Worm (Caenorhabditis elegans) whole organism, L2 larva: ENCODE data around the gene F26D2.16.

ENCODE experiments used
- C34F6.9 ChIP-seq: fragments of 150-350 bp; optimal IDR thresholded peaks from 2 replicates; lab custom pipeline; 2014; ENCODE audit warnings: missing biosample characterization, missing genetic modification characterization
- F13H6.1 ChIP-seq: sonication (generic microtip); optimal IDR thresholded peaks from 2 replicates; lab custom pipeline; 2016; ENCODE audit warnings: missing genetic modification characterization, missing compliant biosample characterization
- R02D3.7 ChIP-seq: fragments of 150-350 bp; optimal IDR thresholded peaks from 2 replicates; lab custom pipeline; 2014; ENCODE audit warnings: missing biosample characterization, missing genetic modification characterization
- Y55F3AM.14 ChIP-seq: fragments of 200-800 bp; sonication (Bioruptor generic); optimal IDR thresholded peaks from 2 replicates; lab custom pipeline; 2018; ENCODE audit warnings: mild to moderate bottlenecking, missing genetic modification characterization, missing compliant biosample characterization
- ZK546.5 ChIP-seq: sonication (generic microtip); optimal IDR thresholded peaks from 2 replicates; lab custom pipeline; 2017; ENCODE audit warnings: missing biosample characterization, missing genetic modification characterization
- aly-2 ChIP-seq: fragments of 150-350 bp; optimal IDR thresholded peaks from 2 replicates; lab custom pipeline; 2014; ENCODE audit warnings: missing biosample characterization, missing genetic modification characterization
- blmp-1 ChIP-seq: sonication (generic microtip); optimal IDR thresholded peaks from 2 replicates; lab custom pipeline; 2017; ENCODE audit warnings: missing genetic modification characterization, mild to moderate bottlenecking, missing compliant biosample characterization, antibody characterized with exemption, moderate library complexity; ENCODE audit not compliant: insufficient read depth
- ceh-16 ChIP-seq: fragments of 150-350 bp; optimal IDR thresholded peaks from 2 replicates; lab custom pipeline; 2014; ENCODE audit warnings: missing biosample characterization, missing genetic modification characterization
- ceh-82 ChIP-seq: fragments of 150-350 bp; optimal IDR thresholded peaks from 2 replicates; lab custom pipeline; 2014; ENCODE audit warnings: missing biosample characterization, missing genetic modification characterization
- crh-2 ChIP-seq: sonication (generic microtip); optimal IDR thresholded peaks from 2 replicates; lab custom pipeline; 2017; ENCODE audit warnings: missing biosample characterization, missing genetic modification characterization
- egl-27 ChIP-seq: sonication (generic microtip); optimal IDR thresholded peaks from 3 replicates; lab custom pipeline; 2017; ENCODE audit warnings: missing biosample characterization, missing genetic modification reagents, missing genetic modification characterization
- elt-1 ChIP-seq: fragments of 150-350 bp; optimal IDR thresholded peaks from 2 replicates; lab custom pipeline; 2014; ENCODE audit warnings: missing biosample characterization, missing genetic modification characterization
- fos-1 ChIP-seq: fragments of 150-350 bp; optimal IDR thresholded peaks from 2 replicates; lab custom pipeline; 2014; ENCODE audit warnings: missing biosample characterization, missing genetic modification characterization
- gmeb-1 ChIP-seq: fragments of 150-350 bp; optimal IDR thresholded peaks from 2 replicates; lab custom pipeline; 2014; ENCODE audit warnings: missing biosample characterization, missing genetic modification characterization
- lin-11 ChIP-seq: fragments of 150-350 bp; sonication (generic microtip); optimal IDR thresholded peaks from 2 replicates; lab custom pipeline; 2014; ENCODE audit warnings: missing biosample characterization, missing genetic modification characterization, inconsistent platforms, mixed read lengths
- lin-13 ChIP-seq: fragments of 150-350 bp; optimal IDR thresholded peaks from 2 replicates; lab custom pipeline; 2014; ENCODE audit warnings: missing biosample characterization, missing genetic modification reagents, missing genetic modification characterization
- lin-39 ChIP-seq: fragments of 150-350 bp; optimal IDR thresholded peaks from 2 replicates; lab custom pipeline; 2014; ENCODE audit warnings: missing biosample characterization, missing genetic modification reagents, missing genetic modification characterization
- lsy-2 ChIP-seq, 2 experiments: fragments of 150-350 bp in 1 of 2; sonication (generic microtip) in 1 of 2; optimal IDR thresholded peaks; 2 replicates each; lab custom pipeline; 2014 to 2017; ENCODE audit warnings: missing biosample characterization in 2 of 2, missing genetic modification characterization in 2 of 2
- mab-5 ChIP-seq: fragments of 150-350 bp; optimal IDR thresholded peaks from 2 replicates; lab custom pipeline; 2014; ENCODE audit warnings: missing biosample characterization, missing genetic modification characterization
- nhr-12 ChIP-seq: fragments of 150-350 bp; optimal IDR thresholded peaks from 2 replicates; lab custom pipeline; 2014; ENCODE audit warnings: missing biosample characterization, missing genetic modification characterization
- nhr-129 ChIP-seq: fragments of 150-350 bp; optimal IDR thresholded peaks from 2 replicates; lab custom pipeline; 2014; ENCODE audit warnings: missing biosample characterization, missing genetic modification characterization
- nhr-21 ChIP-seq: fragments of 150-350 bp; optimal IDR thresholded peaks from 2 replicates; lab custom pipeline; 2014; ENCODE audit warnings: missing biosample characterization, missing genetic modification characterization
- nhr-77 ChIP-seq: fragments of 150-350 bp; optimal IDR thresholded peaks from 2 replicates; lab custom pipeline; 2014; ENCODE audit warnings: missing biosample characterization, missing genetic modification characterization
- sem-4 ChIP-seq: fragments of 150-350 bp; optimal IDR thresholded peaks from 2 replicates; lab custom pipeline; 2014; ENCODE audit warnings: missing biosample characterization, missing genetic modification reagents, missing genetic modification characterization
- sma-3 ChIP-seq: sonication (generic microtip); optimal IDR thresholded peaks from 2 replicates; lab custom pipeline; 2016; ENCODE audit warnings: missing genetic modification reagents, missing genetic modification characterization, missing compliant biosample characterization
- sma-9 ChIP-seq, 2 experiments: fragments of 150-350 bp in 1 of 2; sonication (generic microtip) in 1 of 2; optimal IDR thresholded peaks; 2 replicates each; lab custom pipeline; 2014 to 2016; ENCODE audit warnings: missing genetic modification characterization in 2 of 2, mild to moderate bottlenecking in 1 of 2, missing biosample characterization in 1 of 2, missing compliant biosample characterization in 1 of 2, missing genetic modification reagents in 1 of 2, moderate library complexity in 1 of 2
- snpc-4 ChIP-seq: fragments of 150-350 bp; optimal IDR thresholded peaks from 2 replicates; lab custom pipeline; 2014; ENCODE audit warnings: missing biosample characterization, missing genetic modification characterization
- unc-39 ChIP-seq: fragments of 150-350 bp; optimal IDR thresholded peaks from 2 replicates; lab custom pipeline; 2014; ENCODE audit warnings: missing biosample characterization, missing genetic modification characterization
- unc-55 ChIP-seq: fragments of 150-350 bp; sonication (generic microtip); optimal IDR thresholded peaks from 3 replicates; lab custom pipeline; 2014; ENCODE audit warnings: missing biosample characterization, missing genetic modification reagents, missing genetic modification characterization
- unc-62 ChIP-seq: fragments of 150-350 bp; optimal IDR thresholded peaks from 2 replicates; lab custom pipeline; 2014; ENCODE audit warnings: missing biosample characterization, missing genetic modification reagents, missing genetic modification characterization
- zag-1 ChIP-seq: fragments of 150-350 bp; optimal IDR thresholded peaks from 2 replicates; lab custom pipeline; 2014; ENCODE audit warnings: missing biosample characterization, missing genetic modification characterization
- ztf-1 ChIP-seq: fragments of 200-800 bp; sonication (Bioruptor generic); conservative IDR thresholded peaks from 2 replicates; pipeline ENCODE4 v1.3.6; 2022; ENCODE audit warnings: missing genetic modification characterization, missing compliant biosample characterization
- ztf-11 ChIP-seq: sonication (generic microtip); optimal IDR thresholded peaks from 2 replicates; lab custom pipeline; 2017; ENCODE audit warnings: missing biosample characterization, missing genetic modification characterization
- ztf-4 ChIP-seq: fragments of 150-350 bp; optimal IDR thresholded peaks from 2 replicates; lab custom pipeline; 2014; ENCODE audit warnings: missing biosample characterization, missing genetic modification characterization

The F26D2.16 gene

DNA sequence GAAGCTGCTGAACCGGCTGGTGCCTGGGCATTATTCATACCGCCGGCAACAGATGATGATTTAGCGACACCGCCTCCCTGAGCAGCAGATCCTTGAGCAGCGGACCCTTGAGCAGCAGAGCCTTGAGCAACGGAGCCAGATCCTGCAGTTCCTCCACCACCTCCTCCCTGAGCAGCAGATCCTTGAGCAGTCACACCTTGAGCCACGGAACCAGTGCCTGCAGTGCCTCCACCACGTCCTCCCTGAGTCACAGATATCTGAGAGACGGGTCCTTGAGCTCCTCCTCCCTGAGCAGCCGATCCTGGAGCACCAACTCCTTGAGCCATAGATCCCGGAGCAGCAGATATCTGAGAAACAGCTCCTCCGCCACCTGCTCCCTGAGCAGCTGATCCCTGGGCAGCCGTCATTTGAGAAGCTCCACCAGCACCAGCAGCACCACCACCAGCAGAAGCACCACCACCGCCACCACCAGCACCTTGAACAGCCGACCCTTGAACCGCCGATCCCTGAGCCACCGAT, 43.2 kb downstream of the F26D2.16 start:
- TF ChIP-seq ZK546.5 (no peak), snpc-4 (tag; lab: Kevin White, UChicago) (no peak), unc-62 (GFP tag; lab: Kevin White, UChicago) (no peak), R02D3.7 (tag; lab: Kevin White, UChicago) (no peak), aly-2 (tag; lab: Kevin White, UChicago) (no peak), unc-39 (tag; lab: Kevin White, UChicago) (no peak), nhr-21 (tag; lab: Kevin White, UChicago) (no peak), zag-1 (tag; lab: Kevin White, UChicago) (no peak), sem-4 (tag; lab: Kevin White, UChicago) (no peak)

- TF ChIP-seq lin-39 (tag; lab: Kevin White, UChicago) = no peak
Observed at ce11 chrV:16374676-16375075, 45.0 kb downstream of the F26D2.16 start, which contains the start of gene srv-34. Gene srv-34 (minus strand): TSS chrV:16374776.

DNA sequence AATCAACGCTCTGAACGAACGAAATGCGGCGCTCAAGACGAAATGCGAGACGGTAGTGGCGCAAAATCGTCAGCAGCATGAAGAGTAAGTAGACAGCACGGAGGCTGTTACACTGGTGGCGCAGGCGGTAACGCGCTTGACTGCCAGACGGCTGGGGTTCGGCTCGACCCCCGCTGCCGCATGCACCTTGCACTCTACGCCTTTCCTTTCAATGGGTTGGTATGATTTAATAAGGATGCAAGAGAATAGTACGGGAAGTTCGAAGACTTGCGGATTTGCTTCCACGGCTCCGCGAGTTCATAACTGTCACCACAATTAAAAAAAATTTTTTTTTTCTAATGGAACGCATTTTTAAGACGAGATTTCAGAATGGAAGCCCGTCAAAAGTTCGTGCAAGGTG, 49.6 kb downstream of the F26D2.16 start:
- TF ChIP-seq nhr-21 (tag; lab: Kevin White, UChicago) (peak; percentile 54), nhr-77 (no peak), ztf-11 (tag; lab: Kevin White, UChicago) (no peak), Y55F3AM.14 (GFP tag; lab: Kevin White, UChicago) (peak; percentile 70), nhr-129 (peak; percentile 90), crh-2 (peak; percentile 68), sma-3 (GFP tag; lab: Kevin White, UChicago) (peak; percentile 78), ceh-16 (no peak), zag-1 (tag; lab: Kevin White, UChicago) (peak; percentile 26), gmeb-1 (tag; lab: Kevin White, UChicago) (peak; percentile 73), lsy-2 (tag; optimal IDR thresholded peaks at IDR 0.05; lab: Kevin White, UChicago) (peak; percentile 16 to 55), ceh-82 (tag; lab: Kevin White, UChicago) (peak; percentile 20), egl-27 (peak; percentile 72), sma-9 (GFP tag; optimal IDR thresholded peaks at IDR 0.05; lab: Kevin White, UChicago) (peak; percentile 84), sma-9 (tag; optimal IDR thresholded peaks at IDR 0.05; lab: Kevin White, UChicago) (no peak), ztf-1 (GFP tag; lab: Robert Waterston, UW) (no peak), blmp-1 (tag; lab: Kevin White, UChicago) (peak; percentile 19), mab-5 (tag; lab: Kevin White, UChicago) (peak; percentile 15), nhr-12 (no peak), unc-55 (GFP tag; lab: Kevin White, UChicago) (peak; percentile 67), fos-1 (tag; lab: Kevin White, UChicago) (peak; percentile 71), F13H6.1 (tag; lab: Kevin White, UChicago) (peak; percentile 72), snpc-4 (tag; lab: Kevin White, UChicago) (peak; percentile 70), lin-11 (tag; lab: Kevin White, UChicago) (peak; percentile 6), ztf-4 (tag; lab: Kevin White, UChicago) (no peak), C34F6.9 (tag; lab: Kevin White, UChicago) (peak; percentile 45), elt-1 (tag; lab: Kevin White, UChicago) (no peak), lin-39 (tag; lab: Kevin White, UChicago) (no peak), lin-13 (GFP tag; lab: Kevin White, UChicago) (peak; percentile 63)
